Fruit fly (Drosophila melanogaster) whole organism, wandering third instar larva: ENCODE data around the gene CG33511.

Experiments used
- CG9705 ChIP-seq: fragments of 200-800 bp; sonication (Bioruptor generic); optimal IDR thresholded peaks from 2 replicates; lab custom pipeline; 2018; ENCODE audit warnings: missing biosample characterization, mild to moderate bottlenecking, missing genetic modification characterization
- Hr78 ChIP-seq: fragments of >200 bp; optimal IDR thresholded peaks from 2 replicates; lab custom pipeline; 2017; ENCODE audit warnings: missing biosample characterization, missing genetic modification characterization
- Hr83 ChIP-seq: fragments of 200-300 bp; sonication (Bioruptor generic); optimal IDR thresholded peaks from 2 replicates; lab custom pipeline; 2016; ENCODE audit warnings: missing biosample characterization, mild to moderate bottlenecking, missing genetic modification characterization, moderate library complexity; ENCODE audit not compliant: poor library complexity, severe bottlenecking
- Mio ChIP-seq: sonication (Bioruptor generic); optimal IDR thresholded peaks from 2 replicates; lab custom pipeline; 2016; ENCODE audit warnings: missing biosample characterization, missing genetic modification characterization
- OdsH ChIP-seq: fragments of 200-800 bp; sonication (Bioruptor generic); optimal IDR thresholded peaks from 2 replicates; lab custom pipeline; 2016; ENCODE audit warnings: missing biosample characterization, mild to moderate bottlenecking, missing genetic modification characterization
- Rel ChIP-seq, 2 experiments: fragments of 200-800 bp; sonication (Bioruptor generic) in 1 of 2; optimal IDR thresholded peaks; 2 replicates in 1 of 2; 3 replicates in 1 of 2; lab custom pipeline; 2016 to 2019; ENCODE audit warnings: mild to moderate bottlenecking in 2 of 2, missing biosample characterization in 2 of 2, missing genetic modification characterization in 2 of 2, moderate library complexity in 1 of 2
- dmrt93B ChIP-seq: fragments of 200-800 bp; sonication (Bioruptor generic); optimal IDR thresholded peaks from 2 replicates; lab custom pipeline; 2018; ENCODE audit warnings: missing biosample characterization, mild to moderate bottlenecking, missing genetic modification characterization
- ey ChIP-seq: fragments of 200-800 bp; sonication (Bioruptor generic); optimal IDR thresholded peaks from 2 replicates; lab custom pipeline; 2016; ENCODE audit warnings: missing biosample characterization, missing genetic modification characterization
- foxo ChIP-seq, 2 experiments: fragments of 200-800 bp; sonication (Bioruptor generic); optimal IDR thresholded peaks; 2 replicates in 1 of 2; 3 replicates in 1 of 2; lab custom pipeline; 2016 to 2017; ENCODE audit warnings: missing biosample characterization in 2 of 2, missing genetic modification characterization in 2 of 2
- h ChIP-seq: fragments of 200-800 bp; sonication (Bioruptor generic); optimal IDR thresholded peaks from 3 replicates; lab custom pipeline; 2016; ENCODE audit warnings: missing biosample characterization, mild to moderate bottlenecking, missing genetic modification characterization
- lola ChIP-seq: fragments of >200 bp; optimal IDR thresholded peaks from 2 replicates; lab custom pipeline; 2017; ENCODE audit warnings: missing biosample characterization, missing genetic modification characterization
- pan ChIP-seq: fragments of >200 bp; optimal IDR thresholded peaks from 2 replicates; lab custom pipeline; 2017
- psq ChIP-seq: fragments of 200-800 bp; sonication (Bioruptor generic); optimal IDR thresholded peaks from 3 replicates; lab custom pipeline; 2017; ENCODE audit warnings: missing biosample characterization, mild to moderate bottlenecking, missing genetic modification characterization, moderate library complexity

DNA sequence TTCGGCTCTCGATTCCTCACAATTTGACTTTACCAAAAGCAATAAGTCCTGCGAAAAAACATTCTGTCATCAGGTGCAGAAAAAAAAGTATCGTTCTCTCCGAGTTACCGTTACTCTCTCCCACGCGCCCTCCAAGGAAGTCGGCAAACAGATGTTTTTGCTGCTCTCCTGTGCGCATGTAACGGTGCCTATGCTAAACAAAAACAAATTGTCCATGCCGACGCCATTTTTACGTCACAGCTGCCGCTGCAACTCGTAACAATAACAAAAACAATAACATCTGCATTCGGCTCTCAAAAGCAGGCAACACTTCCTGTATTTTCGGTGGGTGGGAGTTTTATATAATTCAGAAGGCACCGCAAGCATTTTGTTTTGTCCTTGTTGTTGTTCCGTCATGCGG, 22.8 kb upstream of the CG33511 start:
- TF ChIP-seq lola (no peak), Rel (GFP tag; optimal IDR thresholded peaks at IDR 0.05; lab: Kevin White, UChicago) (no peak), Rel (tag; optimal IDR thresholded peaks at IDR 0.05; lab: Kevin White, UChicago) (no peak), pan (lab: Kevin White, UChicago) (no peak), OdsH (GFP tag; lab: Kevin White, UChicago) (no peak), Mio (GFP tag; lab: Kevin White, UChicago) (no peak), Hr83 (no peak), psq (GFP tag; lab: Kevin White, UChicago) (no peak), CG9705 (GFP tag; lab: Kevin White, UChicago) (no peak), Hr78 (no peak), foxo (GFP tag; optimal IDR thresholded peaks at IDR 0.05; lab: Kevin White, UChicago) (no peak), dmrt93B (no peak), ey (no peak), h (GFP tag; lab: Kevin White, UChicago) (no peak)
